Fruit fly (Drosophila melanogaster): Measurements from ENCODE around the gene CG11698.

The CG11698 gene

dm6 chr3R:8354969-8355368 lies 43.0 kb downstream of the CG11698 start:
- no peak for TF ChIP-seq pan (optimal IDR thresholded peaks at IDR 0.05)
- no peak for TF ChIP-seq usp (GFP tag; optimal IDR thresholded peaks at IDR 0.05)
- no peak for TF ChIP-seq CG8478 (optimal IDR thresholded peaks at IDR 0.05)
- TF ChIP-seq psq (optimal IDR thresholded peaks at IDR 0.05) = no peak

dm6 chr3R:8355579-8355978 lies 43.6 kb downstream of the CG11698 start:
- TF ChIP-seq EcR (GFP tag; optimal IDR thresholded peaks at IDR 0.05) (no peak), psq (optimal IDR thresholded peaks at IDR 0.05) (no peak), usp (GFP tag; optimal IDR thresholded peaks at IDR 0.05) (no peak), pan (optimal IDR thresholded peaks at IDR 0.05) (no peak), CG8478 (optimal IDR thresholded peaks at IDR 0.05) (no peak), Dll (optimal IDR thresholded peaks at IDR 0.05) (no peak)

- TF ChIP-seq EcR (GFP tag; optimal IDR thresholded peaks at IDR 0.05) (no peak), usp (GFP tag; optimal IDR thresholded peaks at IDR 0.05) (no peak), Dll (optimal IDR thresholded peaks at IDR 0.05) (no peak), CG8478 (optimal IDR thresholded peaks at IDR 0.05) (no peak), psq (optimal IDR thresholded peaks at IDR 0.05) (no peak), pan (optimal IDR thresholded peaks at IDR 0.05) (no peak)
Observed at dm6 chr3R:8356626-8357290, 44.8 kb downstream of the CG11698 start, which contains the start of gene stck. stck (plus strand) TSS chr3R:8356978.

- TF ChIP-seq usp (GFP tag; optimal IDR thresholded peaks at IDR 0.05) = no peak
- TF ChIP-seq EcR (GFP tag; optimal IDR thresholded peaks at IDR 0.05) = no peak
- TF ChIP-seq Dll (optimal IDR thresholded peaks at IDR 0.05) = no peak
- no peak for TF ChIP-seq psq (optimal IDR thresholded peaks at IDR 0.05)
- no peak for TF ChIP-seq CG8478 (optimal IDR thresholded peaks at IDR 0.05)
- TF ChIP-seq pan (optimal IDR thresholded peaks at IDR 0.05) = no peak
Observed at dm6 chr3R:8357372-8357992, 45.5 kb downstream of the CG11698 start.

dm6 chr3R:8358004-8358403 lies 46.0 kb downstream of the CG11698 start:
- TF ChIP-seq usp (GFP tag; optimal IDR thresholded peaks at IDR 0.05) (no peak), EcR (GFP tag; optimal IDR thresholded peaks at IDR 0.05) (no peak), CG8478 (optimal IDR thresholded peaks at IDR 0.05) (no peak), Dll (optimal IDR thresholded peaks at IDR 0.05) (no peak), pan (optimal IDR thresholded peaks at IDR 0.05) (no peak), psq (optimal IDR thresholded peaks at IDR 0.05) (no peak)

dm6 chr3R:8362259-8362876 lies 50.4 kb downstream of the CG11698 start, which contains the start of the genes Veneno and CG7963:
Veneno (minus strand) TSS chr3R:8362554.
CG7963 (plus strand) TSS chr3R:8362826.
- no peak for TF ChIP-seq psq (optimal IDR thresholded peaks at IDR 0.05)
- TF ChIP-seq CG8478 (optimal IDR thresholded peaks at IDR 0.05) = no peak
- TF ChIP-seq pan (optimal IDR thresholded peaks at IDR 0.05) = no peak
- no peak for TF ChIP-seq EcR (GFP tag; optimal IDR thresholded peaks at IDR 0.05)
- no peak for TF ChIP-seq usp (GFP tag; optimal IDR thresholded peaks at IDR 0.05)
- no peak for TF ChIP-seq Dll (optimal IDR thresholded peaks at IDR 0.05)
